Worm (Caenorhabditis elegans) whole organism, early embryonic: ENCODE data around the gene mlc-2.

Experiments used
- ama-1 ChIP-seq: fragments of 150-350 bp; optimal IDR thresholded peaks from 2 replicates; lab custom pipeline; 2014
- hmbx-1 ChIP-seq: sonication (generic microtip); optimal IDR thresholded peaks from 2 replicates; lab custom pipeline; 2016; ENCODE audit warnings: mild to moderate bottlenecking, missing genetic modification characterization, missing compliant biosample characterization

- TF ChIP-seq hmbx-1 (tag; lab: Kevin White, UChicago) (no peak), ama-1 (no peak)
These were observed 22.3 kb upstream of the mlc-2 start for ce11 chrX:17478677-17479076.
